Fruit fly (Drosophila melanogaster): ENCODE data around the gene Kr-h2.

DNA sequence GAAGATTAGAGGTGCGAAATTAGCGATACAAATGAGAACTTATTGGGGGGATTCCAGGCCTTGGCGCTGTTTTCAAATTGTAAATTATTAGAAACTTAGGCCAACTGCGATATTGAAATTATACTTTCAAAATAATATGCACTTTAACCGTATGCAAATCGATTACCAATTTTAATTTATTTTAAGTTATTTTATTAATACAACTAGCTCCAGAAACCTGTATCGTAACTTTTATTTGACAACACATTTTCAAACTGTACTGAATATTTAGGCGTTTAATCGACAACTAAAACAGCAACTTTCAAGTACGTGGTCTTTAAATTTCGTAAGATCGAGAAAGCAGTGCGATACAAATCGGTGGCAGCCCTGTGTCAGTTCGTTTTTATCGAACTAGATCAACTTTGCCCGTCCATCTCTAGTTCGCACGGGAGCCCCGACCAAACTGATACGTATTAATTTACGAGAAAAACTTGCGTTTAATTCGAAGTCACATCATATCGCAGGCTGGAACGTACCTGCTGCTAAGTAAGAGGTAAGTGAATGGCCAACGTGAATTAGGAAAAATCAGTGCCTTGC lies at the start of gene Kr-h2, which contains the start of gene CG9154:
- TF ChIP-seq psq (optimal IDR thresholded peaks at IDR 0.05) (no peak), Myc (optimal IDR thresholded peaks at IDR 0.05) (no peak), Sin3A (optimal IDR thresholded peaks at IDR 0.05) (no peak), h (optimal IDR thresholded peaks at IDR 0.05) (no peak)

Measured in Kc167 (cell line).